Worm (Caenorhabditis elegans) whole organism, L4/young adult: ENCODE results near the gene C55A6.11.

Experiments
- W03F9.2 ChIP-seq: fragments of 150-350 bp; optimal IDR thresholded peaks from 2 replicates; lab custom pipeline; 2014; ENCODE audit warnings: missing biosample characterization, missing genetic modification characterization
- dao-5 ChIP-seq: sonication (generic microtip); optimal IDR thresholded peaks from 2 replicates; lab custom pipeline; 2016; ENCODE audit warnings: missing genotype, missing genetic modification characterization, moderate library complexity, missing compliant biosample characterization
- him-1 ChIP-seq: sonication (generic microtip); optimal IDR thresholded peaks from 2 replicates; lab custom pipeline; 2016; ENCODE audit warnings: missing genotype, missing genetic modification reagents, missing genetic modification characterization, missing compliant biosample characterization

C55A6.11 gene

DNA sequence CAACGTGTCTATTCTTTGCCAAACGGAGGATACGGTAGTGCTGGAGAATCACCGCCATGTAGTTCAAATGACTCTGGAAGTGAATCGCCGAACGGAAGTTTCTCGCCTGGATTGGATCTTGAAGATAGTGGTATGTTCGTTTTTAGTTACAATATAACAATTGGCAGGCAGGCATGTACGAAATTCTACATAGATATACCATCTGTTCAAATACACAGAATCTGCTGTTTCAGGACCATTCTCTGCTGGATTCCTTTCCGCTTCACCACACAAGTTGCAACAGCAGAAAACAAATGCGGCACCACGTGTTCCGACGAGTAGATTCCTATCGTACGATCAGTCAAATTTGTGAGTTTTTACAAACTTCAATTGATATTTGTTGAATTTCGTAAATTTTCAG lies 19.2 kb downstream of the C55A6.11 start:
- no peak for TF ChIP-seq W03F9.2 (tag; lab: Kevin White, UChicago)
- TF ChIP-seq him-1: no peak
- no peak for TF ChIP-seq dao-5

DNA sequence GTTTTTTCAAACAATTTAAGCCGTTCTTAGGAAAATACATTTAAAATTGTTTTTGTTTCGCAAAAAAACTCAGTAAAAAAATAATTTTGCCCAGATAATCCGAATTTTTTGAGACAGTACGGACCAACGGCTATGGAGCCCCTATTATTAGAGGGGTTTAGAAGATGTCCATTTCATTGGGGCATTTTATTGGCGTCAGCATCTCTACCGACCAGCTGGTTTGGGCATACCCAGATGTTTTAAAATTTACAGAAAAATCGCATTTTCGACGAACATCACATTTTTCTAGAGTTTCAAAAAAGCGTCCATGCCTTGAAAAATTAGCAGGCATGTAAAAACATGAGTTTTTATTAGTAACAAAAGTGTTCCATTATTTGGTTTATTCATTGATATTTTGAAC lies 21.0 kb downstream of the C55A6.11 start:
- TF ChIP-seq W03F9.2 (tag; lab: Kevin White, UChicago): no peak
- no peak for TF ChIP-seq him-1
- no peak for TF ChIP-seq dao-5

- no peak for TF ChIP-seq W03F9.2 (tag; lab: Kevin White, UChicago)
- no peak for TF ChIP-seq him-1
- TF ChIP-seq dao-5: no peak
Observed at ce11 chrV:11543564-11543963, 23.2 kb downstream of the C55A6.11 start, which contains the start of gene F38B7.2. Gene F38B7.2 (plus strand): TSS chrV:11543963.

DNA sequence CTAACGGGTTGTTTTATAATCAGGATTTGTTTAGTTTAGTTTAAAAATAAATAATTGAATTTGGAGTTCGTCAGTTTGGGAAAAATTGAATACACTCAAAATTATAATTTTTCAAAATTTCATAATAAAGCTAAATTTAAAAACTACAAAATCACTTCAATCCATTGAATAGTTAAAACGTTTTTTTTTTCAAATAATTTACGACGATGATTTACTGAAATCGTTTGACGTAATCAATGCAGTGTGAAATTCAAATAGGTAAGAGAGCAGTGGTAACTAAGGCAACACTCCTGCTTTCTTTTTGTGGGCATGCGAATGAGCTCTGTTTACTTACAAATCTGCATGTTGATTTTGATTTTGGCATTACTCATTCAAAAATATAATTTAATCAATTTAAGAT lies 24.9 kb downstream of the C55A6.11 start, which contains the start of gene F38B7.10:
F38B7.10 (plus strand) TSS at position 301 of the 400 bp plus-strand sequence.
- no peak for TF ChIP-seq dao-5
- no peak for TF ChIP-seq him-1
- TF ChIP-seq W03F9.2 (tag; lab: Kevin White, UChicago): no peak

DNA sequence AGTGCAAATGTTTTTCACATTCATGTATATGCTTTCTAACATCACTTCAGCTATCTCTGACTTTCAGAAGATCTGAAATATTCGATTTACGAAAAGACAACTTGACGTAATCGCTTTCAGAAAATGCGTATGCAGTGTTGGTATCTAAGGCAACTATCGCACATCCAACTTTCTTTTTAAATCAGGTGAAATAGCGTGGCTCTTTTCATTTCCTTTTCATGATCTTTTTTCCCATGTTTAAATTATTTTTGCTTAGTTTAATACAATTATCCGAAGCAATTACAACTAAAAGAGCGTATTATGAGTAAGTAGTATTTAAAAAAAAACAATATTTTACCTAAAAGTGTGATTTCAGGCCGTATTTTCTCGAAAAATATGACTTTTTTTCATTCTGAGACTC lies 26.5 kb downstream of the C55A6.11 start, which contains the start of gene F38B7.11:
F38B7.11 (plus strand) TSS at position 301 of the 400 bp plus-strand sequence.
- TF ChIP-seq dao-5: no peak
- no peak for TF ChIP-seq W03F9.2 (tag; lab: Kevin White, UChicago)
- no peak for TF ChIP-seq him-1

DNA sequence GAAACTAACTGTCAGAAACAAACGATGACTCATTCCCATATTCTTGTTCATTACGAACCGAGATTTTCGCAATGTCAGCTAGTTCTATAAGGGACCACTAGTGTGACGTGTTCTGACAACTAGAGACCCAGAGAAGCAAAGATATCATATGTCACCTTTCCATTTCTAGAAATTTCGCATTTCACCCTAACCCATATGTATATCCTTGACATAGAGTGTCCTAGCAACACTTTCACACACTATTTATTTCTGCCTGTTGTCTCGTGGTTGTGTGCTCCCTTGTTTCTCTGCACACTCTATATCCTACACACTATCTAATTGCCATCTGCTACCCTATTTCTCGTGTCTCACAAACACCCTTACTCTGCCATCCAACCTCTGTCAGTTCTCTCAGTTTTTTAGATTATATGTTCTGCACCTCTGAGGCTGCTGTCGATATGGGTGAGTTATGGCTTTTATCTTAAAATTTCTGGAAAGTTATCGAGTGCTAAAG lies 28.6 kb downstream of the C55A6.11 start, which contains the start of the genes F38B7.17 and F38B7.3:
F38B7.17 (minus strand) TSS at position 51 of the 493 bp plus-strand sequence.
F38B7.3 (plus strand) TSS at position 194 of the 493 bp plus-strand sequence.
- TF ChIP-seq dao-5 (no peak), him-1 (no peak), W03F9.2 (tag; lab: Kevin White, UChicago) (no peak)

- TF ChIP-seq dao-5 (no peak), him-1 (no peak), W03F9.2 (tag; lab: Kevin White, UChicago) (no peak)
Observed at ce11 chrV:11552379-11552778, 32.1 kb downstream of the C55A6.11 start, which contains the start of gene srx-85. Gene srx-85 (plus strand): TSS chrV:11552679.

DNA sequence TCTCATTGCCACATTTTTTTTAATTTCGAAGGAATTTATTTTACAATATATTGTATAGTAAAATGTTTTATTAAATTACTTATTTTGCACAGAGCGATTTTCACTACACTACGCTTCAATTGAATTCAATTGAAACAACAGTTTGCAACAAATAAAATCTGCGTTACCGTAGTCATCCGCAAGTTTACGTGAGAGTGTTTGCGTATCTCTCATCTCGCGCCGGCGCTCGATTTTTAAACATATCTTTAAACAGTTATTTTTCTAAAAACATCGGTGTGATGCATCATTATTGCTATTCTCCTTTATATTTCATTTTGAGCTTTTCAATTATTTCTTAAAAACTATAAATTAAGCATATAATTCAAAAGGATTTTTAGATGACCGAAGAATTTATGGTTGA lies 33.9 kb downstream of the C55A6.11 start, which contains the start of gene duo-1:
duo-1 (plus strand) TSS at position 371 of the 400 bp plus-strand sequence.
- TF ChIP-seq him-1 (no peak), dao-5 (no peak), W03F9.2 (tag; lab: Kevin White, UChicago) (no peak)

DNA sequence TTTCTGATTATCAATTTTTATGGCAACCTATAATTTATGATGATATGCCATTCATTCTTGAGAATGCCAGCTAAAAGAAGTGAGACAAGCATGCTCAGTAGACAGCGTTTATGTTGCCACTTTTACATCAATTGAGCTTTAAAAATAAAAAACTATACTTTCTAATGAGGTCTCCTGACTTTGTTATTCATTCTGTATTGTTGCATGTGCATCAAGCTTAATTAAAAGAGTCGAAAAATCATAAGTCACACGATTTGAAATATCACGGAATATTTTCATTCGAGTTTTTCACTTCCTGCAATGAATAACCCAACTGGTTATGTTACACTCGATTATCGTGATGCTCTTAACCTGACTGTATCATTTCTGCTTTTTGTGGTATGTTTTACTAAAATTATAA lies 42.3 kb downstream of the C55A6.11 start, which contains the start of gene srx-86:
srx-86 (plus strand) TSS at position 301 of the 400 bp plus-strand sequence.
- no peak for TF ChIP-seq dao-5
- no peak for TF ChIP-seq W03F9.2 (tag; lab: Kevin White, UChicago)
- no peak for TF ChIP-seq him-1

DNA sequence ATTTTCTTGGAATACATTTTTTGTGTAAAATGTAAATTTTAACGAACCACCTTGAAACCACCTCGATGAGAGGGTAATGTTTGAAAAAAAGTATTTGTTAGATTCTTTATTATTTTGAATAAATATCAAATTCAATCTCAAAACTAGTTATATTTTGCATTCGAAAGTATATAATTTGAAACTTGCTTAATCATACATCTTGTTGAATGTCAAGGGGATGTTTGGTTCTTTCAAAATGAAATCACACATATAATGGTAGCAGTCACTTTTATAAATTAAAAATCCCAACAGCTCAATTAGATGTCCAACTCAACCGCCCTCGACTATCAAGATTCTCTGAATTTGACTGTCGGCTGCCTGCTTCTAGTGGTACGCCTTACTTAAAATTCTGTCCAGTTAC lies 44.3 kb downstream of the C55A6.11 start, which contains the start of gene srx-87:
srx-87 (plus strand) TSS at position 301 of the 400 bp plus-strand sequence.
- no peak for TF ChIP-seq W03F9.2 (tag; lab: Kevin White, UChicago)

DNA sequence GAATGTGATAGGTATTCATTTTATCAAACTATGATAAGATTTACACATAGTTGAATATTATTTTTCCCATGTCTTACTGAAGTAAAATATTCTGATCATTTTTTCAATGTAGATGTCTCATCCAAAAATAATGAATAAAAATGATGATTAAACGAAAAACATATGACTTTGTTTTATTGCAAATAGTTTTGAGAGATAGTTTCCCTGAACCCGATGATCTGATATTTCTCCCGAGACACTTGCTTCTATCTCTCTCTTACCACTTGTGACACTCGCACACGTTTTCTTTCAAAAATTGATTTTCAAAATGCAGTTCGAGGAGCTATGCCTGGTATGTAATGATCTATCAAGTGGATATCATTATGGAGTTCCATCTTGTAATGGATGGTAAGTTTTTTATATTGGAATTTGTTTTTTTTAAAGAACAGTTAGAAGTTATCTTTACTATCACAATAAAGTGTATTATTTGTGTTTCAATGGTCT lies 49.9 kb downstream of the C55A6.11 start, which contains the start of the genes nhr-101 and pms-2:
nhr-101 (plus strand) TSS at position 308 of the 483 bp plus-strand sequence.
pms-2 (minus strand) TSS at position 433 of the 483 bp plus-strand sequence.
- TF ChIP-seq dao-5 (no peak), him-1 (no peak), W03F9.2 (tag; lab: Kevin White, UChicago) (no peak)
